Fruit fly (Drosophila melanogaster): ENCODE measurements around the gene CG15456.

CG15456 gene

DNA sequence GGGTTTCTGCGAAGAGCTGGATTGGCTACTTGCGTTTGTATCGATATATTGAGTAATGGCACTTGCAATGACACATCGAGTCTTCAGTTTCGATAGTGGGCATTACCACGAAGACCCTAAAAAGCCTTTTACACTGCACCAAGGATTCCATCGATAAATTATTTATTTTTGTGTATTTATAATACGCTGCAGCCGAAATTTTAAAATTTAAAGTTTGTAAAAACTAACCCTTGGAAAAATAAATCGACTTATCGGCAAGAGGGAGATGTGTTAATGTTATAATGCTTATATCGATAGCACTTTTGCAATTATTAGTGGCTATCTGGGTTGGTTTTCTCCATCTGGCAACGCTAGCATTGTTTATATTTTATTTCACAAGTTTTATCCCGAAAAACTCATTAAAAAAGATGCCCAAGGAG lies 3.1 kb downstream of the CG15456 start, which contains the start of the genes Pp4-19C and cactin (continued):
- peak; percentile 34 for TF ChIP-seq CG12391 (tag; optimal IDR thresholded peaks at IDR 0.05)
- peak; percentile 17 for TF ChIP-seq gfzf (GFP tag; optimal IDR thresholded peaks at IDR 0.05)
- peak; percentile 41 for TF ChIP-seq CoRest (tag; optimal IDR thresholded peaks at IDR 0.05)
- TF ChIP-seq hb (GFP tag; IDR thresholded peaks at IDR 0.05; ENCODE audit: partially characterized antibody) = peak; percentile 89
- TF ChIP-seq cas (GFP tag; IDR thresholded peaks at IDR 0.05) = no peak
- peak in 1 of 3 experiments; percentile 29 for TF ChIP-seq lola (GFP tag; optimal IDR thresholded peaks at IDR 0.05)
- peak; percentile 60 for TF ChIP-seq CG14710 (tag; optimal IDR thresholded peaks at IDR 0.05)
- no peak for TF ChIP-seq crol (GFP tag; IDR thresholded peaks at IDR 0.05)
- TF ChIP-seq CG2129 (GFP tag; IDR thresholded peaks at IDR 0.05; ENCODE audit: partially characterized antibody) = peak; percentile 71
- TF ChIP-seq shn (GFP tag; optimal IDR thresholded peaks at IDR 0.05) = peak; percentile 1
- TF ChIP-seq BEAF-32 (GFP tag; optimal IDR thresholded peaks at IDR 0.05) = peak; percentile 93
- peak; percentile 18 to 78 for TF ChIP-seq Pdp1 (GFP tag; optimal IDR thresholded peaks at IDR 0.05)
- TF ChIP-seq Hsf (GFP tag; optimal IDR thresholded peaks at IDR 0.05) = peak; percentile 36
- no peak for TF ChIP-seq PHDP (tag; optimal IDR thresholded peaks at IDR 0.05)
- peak; percentile 53; the same call in 1 of the 2 replicates for TF ChIP-seq MBD-R2 (GFP tag; IDR thresholded peaks at IDR 0.05)
- no peak for TF ChIP-seq CG11456 (GFP tag; IDR thresholded peaks at IDR 0.05)
- peak; percentile 36 for TF ChIP-seq Camta (GFP tag; optimal IDR thresholded peaks at IDR 0.05)
- peak; percentile 72 for TF ChIP-seq Sin3A (optimal IDR thresholded peaks at IDR 0.05)
- peak; percentile 29 for TF ChIP-seq CG7786 (GFP tag; optimal IDR thresholded peaks at IDR 0.05)
- peak; percentile 84 for TF ChIP-seq inv (GFP tag; IDR thresholded peaks at IDR 0.05; ENCODE audit: partially characterized antibody)
- 0 out of 2 replicates have a peak, but pooled peaks have one; percentile 23 for TF ChIP-seq vvl (GFP tag; IDR thresholded peaks at IDR 0.05)
- TF ChIP-seq CG17361 (GFP tag; IDR thresholded peaks at IDR 0.05) = 0 out of 3 replicates have a peak, but pooled peaks have one; percentile 30
- peak; percentile 6 for TF ChIP-seq lbe (GFP tag; optimal IDR thresholded peaks at IDR 0.05)
- no peak for TF ChIP-seq CG32772 (GFP tag; IDR thresholded peaks at IDR 0.05)
- TF ChIP-seq ttk (GFP tag; IDR thresholded peaks at IDR 0.05) = no peak
- TF ChIP-seq Bteb2 (GFP tag; optimal IDR thresholded peaks at IDR 0.05) = peak; percentile 3
- no peak for TF ChIP-seq Mrtf (GFP tag; IDR thresholded peaks at IDR 0.05)
- no peak for TF ChIP-seq Drgx (GFP tag; IDR thresholded peaks at IDR 0.05)
- TF ChIP-seq Antp (GFP tag; optimal IDR thresholded peaks at IDR 0.05) = peak; percentile 0
- no peak for TF ChIP-seq CG8359 (GFP tag; optimal IDR thresholded peaks at IDR 0.05; ENCODE audit: borderline replicate concordance)
- peak; percentile 1 for TF ChIP-seq az2 (GFP tag; optimal IDR thresholded peaks at IDR 0.05)
- no peak for TF ChIP-seq CG10462 (GFP tag; optimal IDR thresholded peaks at IDR 0.05)
- TF ChIP-seq CG6854 (GFP tag; optimal IDR thresholded peaks at IDR 0.05) = no peak
- peak; percentile 62 for TF ChIP-seq CG4617 (GFP tag; optimal IDR thresholded peaks at IDR 0.05; ENCODE audit: borderline replicate concordance)
- no peak for TF ChIP-seq emc (GFP tag; optimal IDR thresholded peaks at IDR 0.05)
- peak; percentile 41 for TF ChIP-seq CG8944 (GFP tag; optimal IDR thresholded peaks at IDR 0.05)
- TF ChIP-seq Myb (GFP tag; optimal IDR thresholded peaks at IDR 0.05) = peak; percentile 22
- peak; percentile 61; the same call in 1 of the 3 replicates for TF ChIP-seq Opbp (GFP tag; IDR thresholded peaks at IDR 0.05; ENCODE audit: partially characterized antibody)
- peak; percentile 72 for TF ChIP-seq row (GFP tag; IDR thresholded peaks at IDR 0.05)
- no peak for TF ChIP-seq dati (GFP tag; IDR thresholded peaks at IDR 0.05)
- peak; percentile 86 for TF ChIP-seq nerfin-2 (GFP tag; IDR thresholded peaks at IDR 0.05; ENCODE audit: partially characterized antibody)
- peak; percentile 48 for TF ChIP-seq CG2120 (GFP tag; optimal IDR thresholded peaks at IDR 0.05)
- peak; percentile 61 for TF ChIP-seq hbn (GFP tag; IDR thresholded peaks at IDR 0.05; ENCODE audit: partially characterized antibody)
- peak; percentile 56; the same call in 1 of the 2 replicates for TF ChIP-seq CG9932 (GFP tag; IDR thresholded peaks at IDR 0.05)
- no peak for TF ChIP-seq sr (GFP tag; IDR thresholded peaks at IDR 0.05)
- TF ChIP-seq CG2116 (GFP tag; optimal IDR thresholded peaks at IDR 0.05) = peak; percentile 81
- TF ChIP-seq CG12155 (GFP tag; optimal IDR thresholded peaks at IDR 0.05) = peak; percentile 15
- peak; percentile 91 for TF ChIP-seq Scr (GFP tag; IDR thresholded peaks at IDR 0.05; ENCODE audit: partially characterized antibody)
- peak; percentile 62 for TF ChIP-seq Neu2 (GFP tag; optimal IDR thresholded peaks at IDR 0.05; ENCODE audit: borderline replicate concordance)
- TF ChIP-seq CG2889 (GFP tag; IDR thresholded peaks at IDR 0.05) = no peak

All from whole organism, embryonic.